Fruit fly (Drosophila melanogaster) whole organism, embryonic: ENCODE measurements around the gene nSMase.

Experiments used
- Atf3 ChIP-seq: fragments of 200-800 bp; sonication (Bioruptor generic); optimal IDR thresholded peaks from 3 replicates; lab custom pipeline; 2016; ENCODE audit warnings: missing biosample characterization, missing genetic modification characterization
- Bgb ChIP-seq: fragments of 200-800 bp; sonication (Bioruptor generic); IDR thresholded peaks from 2 replicates; pipeline ENCODE4 v1.3.6; 2022; ENCODE audit warnings: missing biosample characterization, missing genetic modification characterization; ENCODE audit not compliant: partially characterized antibody
- CG11456 ChIP-seq: fragments of 200-800 bp; sonication (Bioruptor generic); IDR thresholded peaks from 3 replicates; pipeline ENCODE4 v1.3.6; 2022; ENCODE audit warnings: missing biosample characterization, missing genetic modification characterization
- CG12299 ChIP-seq: fragments of 200-800 bp; sonication (Bioruptor generic); optimal IDR thresholded peaks from 2 replicates; lab custom pipeline; 2018; ENCODE audit warnings: missing biosample characterization, mild to moderate bottlenecking, missing genetic modification characterization
- CG12744 ChIP-seq: fragments of 200-800 bp; sonication (Bioruptor generic); optimal IDR thresholded peaks from 2 replicates; lab custom pipeline; 2016; ENCODE audit warnings: missing biosample characterization, missing genetic modification characterization
- CG13123 ChIP-seq: fragments of 200-800 bp; sonication (Bioruptor generic); optimal IDR thresholded peaks from 2 replicates; lab custom pipeline; 2016; ENCODE audit warnings: missing biosample characterization, missing genetic modification characterization
- CG14441 ChIP-seq: fragments of 200-800 bp; sonication (Bioruptor generic); IDR thresholded peaks from 2 replicates; pipeline ENCODE4 v1.3.6; 2022; ENCODE audit warnings: missing biosample characterization, missing genetic modification characterization
- CG16813 ChIP-seq: fragments of 200-800 bp; sonication (Bioruptor generic); IDR thresholded peaks from 3 replicates; pipeline ENCODE4 v1.3.6; 2022; ENCODE audit warnings: missing biosample characterization, missing genetic modification characterization; ENCODE audit not compliant: partially characterized antibody
- CG1792 ChIP-seq: fragments of 200-800 bp; sonication (Bioruptor generic); optimal IDR thresholded peaks from 2 replicates; lab custom pipeline; 2016; ENCODE audit warnings: missing biosample characterization, missing genetic modification characterization
- CG18262 ChIP-seq: fragments of 200-800 bp; optimal IDR thresholded peaks from 3 replicates; lab custom pipeline; 2019; ENCODE audit warnings: missing biosample characterization, mild to moderate bottlenecking, missing genetic modification characterization, moderate library complexity
- CG3281 ChIP-seq: fragments of 200-800 bp; sonication (Bioruptor generic); optimal IDR thresholded peaks from 3 replicates; lab custom pipeline; 2017; ENCODE audit warnings: missing biosample characterization, mild to moderate bottlenecking, missing genetic modification characterization
- CG34224 ChIP-seq: fragments of 200-800 bp; sonication (Bioruptor generic); IDR thresholded peaks from 3 replicates; pipeline ENCODE4 v1.3.6; 2022; ENCODE audit warnings: missing biosample characterization, missing genetic modification characterization; ENCODE audit not compliant: partially characterized antibody
- CG42726 ChIP-seq: fragments of 200-800 bp; sonication (Bioruptor generic); IDR thresholded peaks from 2 replicates; pipeline ENCODE4 v1.3.6; 2022; ENCODE audit warnings: missing biosample characterization, missing genetic modification characterization; ENCODE audit not compliant: partially characterized antibody
- CG4404 ChIP-seq: fragments of 200-800 bp; sonication (Bioruptor generic); IDR thresholded peaks from 2 replicates; pipeline ENCODE4 v1.3.6; 2022; ENCODE audit warnings: missing biosample characterization, missing genetic modification characterization
- CG4424 ChIP-seq: fragments of 200-800 bp; sonication (Bioruptor generic); optimal IDR thresholded peaks from 3 replicates; lab custom pipeline; 2016; ENCODE audit warnings: missing biosample characterization, missing genetic modification characterization
- CG4707 ChIP-seq: fragments of 200-800 bp; sonication (Bioruptor generic); optimal IDR thresholded peaks from 2 replicates; lab custom pipeline; 2018; ENCODE audit warnings: missing biosample characterization, mild to moderate bottlenecking, missing genetic modification characterization, moderate library complexity
- CG5953 ChIP-seq: fragments of 200-800 bp; sonication (Bioruptor generic); IDR thresholded peaks from 2 replicates; pipeline ENCODE4 v1.3.6; 2022; ENCODE audit warnings: missing biosample characterization, missing genetic modification characterization
- CG6791 ChIP-seq: fragments of 200-800 bp; sonication (Bioruptor generic); IDR thresholded peaks from 3 replicates; pipeline ENCODE4 v1.3.6; 2022; ENCODE audit warnings: missing biosample characterization, missing genetic modification characterization; ENCODE audit not compliant: partially characterized antibody
- CG8388 ChIP-seq: fragments of 200-800 bp; sonication (Bioruptor generic); optimal IDR thresholded peaks from 2 replicates; lab custom pipeline; 2019; ENCODE audit warnings: missing biosample characterization, mild to moderate bottlenecking, missing genetic modification characterization, moderate library complexity
- CG8765 ChIP-seq: fragments of 200-800 bp; sonication (Bioruptor generic); IDR thresholded peaks from 2 replicates; pipeline ENCODE4 v1.3.6; 2022; ENCODE audit warnings: missing biosample characterization, missing genetic modification characterization
- CG8924 ChIP-seq: fragments of 200-800 bp; optimal IDR thresholded peaks from 3 replicates; lab custom pipeline; 2019; ENCODE audit warnings: missing biosample characterization, mild to moderate bottlenecking, missing genetic modification characterization, moderate library complexity
- Dip2 ChIP-seq: fragments of 200-800 bp; sonication (Bioruptor generic); IDR thresholded peaks from 2 replicates; pipeline ENCODE4 v1.3.6; 2022; ENCODE audit warnings: missing biosample characterization, missing genetic modification characterization
- E2f1 ChIP-seq: fragments of 200-800 bp; sonication (Bioruptor generic); IDR thresholded peaks from 2 replicates; pipeline ENCODE4 v1.3.6; 2022; ENCODE audit warnings: missing biosample characterization, missing genetic modification characterization
- Ets65A ChIP-seq: fragments of 200-800 bp; sonication (Bioruptor generic); peaks from one replicate; lab custom pipeline; 2016; ENCODE audit warnings: missing biosample characterization, missing genetic modification characterization
- Jarid2 ChIP-seq: fragments of 200-800 bp; sonication (Bioruptor generic); optimal IDR thresholded peaks from 3 replicates; lab custom pipeline; 2017; ENCODE audit warnings: mild to moderate bottlenecking, missing biosample characterization, missing genetic modification reagents, missing genetic modification characterization
- Mrtf ChIP-seq: fragments of 200-800 bp; sonication (Bioruptor generic); IDR thresholded peaks from 3 replicates; pipeline ENCODE4 v1.3.6; 2022; ENCODE audit warnings: missing biosample characterization, missing genetic modification characterization
- Sry-δ ChIP-seq: fragments of 200-800 bp; sonication (Bioruptor generic); optimal IDR thresholded peaks from 2 replicates; lab custom pipeline; 2016; ENCODE audit warnings: missing biosample characterization, missing genetic modification characterization
- Stat92E ChIP-seq, 3 experiments: fragments of >200 bp in 2 of 3; fragments of 200-800 bp in 1 of 3; sonication (Bioruptor generic) in 1 of 3; optimal IDR thresholded peaks; 2 replicates each; lab custom pipeline; 2017 to 2019; ENCODE audit warnings: missing biosample characterization in 3 of 3, missing genetic modification characterization in 3 of 3, mild to moderate bottlenecking in 1 of 3, moderate library complexity in 1 of 3
- amos ChIP-seq: fragments of 200-800 bp; sonication (Bioruptor generic); IDR thresholded peaks from 2 replicates; pipeline ENCODE4 v1.3.6; 2022; ENCODE audit warnings: missing biosample characterization, missing genetic modification characterization; ENCODE audit not compliant: partially characterized antibody
- bigmax ChIP-seq: fragments of 200-800 bp; sonication (Bioruptor generic); optimal IDR thresholded peaks from 2 replicates; lab custom pipeline; 2018; ENCODE audit warnings: missing biosample characterization, mild to moderate bottlenecking, missing genetic modification characterization
- chinmo ChIP-seq: fragments of 200-800 bp; sonication (Bioruptor generic); IDR thresholded peaks from 4 replicates; pipeline ENCODE4 v1.3.6; 2022; ENCODE audit warnings: missing biosample characterization, missing genetic modification characterization; ENCODE audit not compliant: partially characterized antibody
- chn ChIP-seq: fragments of 200-800 bp; sonication (Bioruptor generic); optimal IDR thresholded peaks from 2 replicates; lab custom pipeline; 2016; ENCODE audit warnings: missing biosample characterization, missing genetic modification characterization
- dmrt11E ChIP-seq: fragments of 200-800 bp; sonication (Bioruptor generic); optimal IDR thresholded peaks from 3 replicates; lab custom pipeline; 2018; ENCODE audit warnings: missing biosample characterization, mild to moderate bottlenecking, missing genetic modification characterization, moderate library complexity
- fd64A ChIP-seq: fragments of 200-800 bp; sonication (Bioruptor generic); optimal IDR thresholded peaks from 3 replicates; lab custom pipeline; 2018; ENCODE audit warnings: missing biosample characterization, mild to moderate bottlenecking, missing genetic modification characterization
- gcm2 ChIP-seq: fragments of 200-800 bp; sonication (Bioruptor generic); optimal IDR thresholded peaks from 2 replicates; lab custom pipeline; 2016; ENCODE audit warnings: missing biosample characterization, missing genetic modification characterization
- hkb ChIP-seq, 2 experiments: fragments of 200-800 bp in 1 of 2; fragments of >200 bp in 1 of 2; sonication (Bioruptor generic) in 1 of 2; IDR thresholded peaks in 1 of 2; optimal IDR thresholded peaks in 1 of 2; 2 replicates each; pipeline versions ENCODE4 v1.3.6 to Lab custom; 2017 to 2022; ENCODE audit warnings: missing biosample characterization in 1 of 2, missing genetic modification characterization in 1 of 2
- jumu ChIP-seq: fragments of 200-800 bp; sonication (Bioruptor generic); optimal IDR thresholded peaks from 3 replicates; lab custom pipeline; 2016; ENCODE audit warnings: missing biosample characterization, missing genetic modification characterization
- mld ChIP-seq: fragments of 200-800 bp; sonication (Bioruptor generic); IDR thresholded peaks from 3 replicates; pipeline ENCODE4 v1.3.6; 2022; ENCODE audit warnings: missing biosample characterization, missing genetic modification characterization; ENCODE audit not compliant: partially characterized antibody
- pnt ChIP-seq: fragments of 200-800 bp; sonication (Bioruptor generic); optimal IDR thresholded peaks from 3 replicates; lab custom pipeline; 2016; ENCODE audit warnings: missing biosample characterization, missing genetic modification characterization
- pzg ChIP-seq: fragments of 200-800 bp; sonication (Bioruptor generic); optimal IDR thresholded peaks from 3 replicates; lab custom pipeline; 2018; ENCODE audit warnings: missing biosample characterization, mild to moderate bottlenecking, missing genetic modification characterization, moderate library complexity
- sna ChIP-seq: fragments of 200-800 bp; sonication (Bioruptor generic); IDR thresholded peaks from 2 replicates; pipeline ENCODE4 v1.3.6; 2022; ENCODE audit warnings: missing biosample characterization, missing genetic modification characterization; ENCODE audit not compliant: partially characterized antibody
- tio ChIP-seq: fragments of 200-800 bp; sonication (Bioruptor generic); optimal IDR thresholded peaks from 2 replicates; lab custom pipeline; 2017; ENCODE audit warnings: missing biosample characterization, missing genetic modification characterization, inconsistent platforms
- tna ChIP-seq: fragments of 200-800 bp; sonication (Bioruptor generic); IDR thresholded peaks from 2 replicates; pipeline ENCODE4 v1.3.6; 2022; ENCODE audit warnings: missing biosample characterization, missing genetic modification characterization; ENCODE audit not compliant: partially characterized antibody
- trem ChIP-seq: fragments of 200-800 bp; optimal IDR thresholded peaks from 3 replicates; lab custom pipeline; 2019; ENCODE audit warnings: missing biosample characterization, mild to moderate bottlenecking, missing genetic modification characterization, moderate library complexity

nSMase gene

dm6 chr3L:3192333-3192894 is 26.5 kb upstream of the nSMase start, which contains the start of gene CG14965 (continued):
- TF ChIP-seq CG42726 (GFP tag; lab: Robert Waterston, UW) (peak; percentile 27; the same call in 1 of the 2 replicates), gcm2 (GFP tag; lab: Kevin White, UChicago) (no peak), CG16813 (peak; percentile 90), CG13123 (GFP tag; lab: Kevin White, UChicago) (no peak), CG5953 (GFP tag; lab: Robert Waterston, UW) (no peak), CG4707 (no peak), CG4424 (GFP tag; lab: Kevin White, UChicago) (no peak), chn (GFP tag; lab: Kevin White, UChicago) (no peak), hkb (optimal IDR thresholded peaks at IDR 0.05; lab: Kevin White, UChicago) (peak; percentile 34), hkb (GFP tag; IDR thresholded peaks at IDR 0.05; lab: Robert Waterston, UW) (no peak), pnt (no peak), Dip2 (GFP tag; lab: Robert Waterston, UW) (no peak), CG12744 (GFP tag; lab: Kevin White, UChicago) (no peak), bigmax (no peak), CG6791 (GFP tag; lab: Robert Waterston, UW) (peak; percentile 86), fd64A (GFP tag; lab: Kevin White, UChicago) (no peak), Bgb (GFP tag; lab: Robert Waterston, UW) (peak; percentile 89), CG1792 (GFP tag; lab: Kevin White, UChicago) (no peak), CG8924 (tag; lab: Kevin White, UChicago) (no peak), pzg (GFP tag; lab: Kevin White, UChicago) (peak; percentile 64), dmrt11E (no peak), tio (GFP tag; lab: Kevin White, UChicago) (no peak), CG18262 (tag; lab: Kevin White, UChicago) (no peak), tna (peak; percentile 78), CG8388 (no peak), CG34224 (GFP tag; lab: Robert Waterston, UW) (peak; percentile 84), amos (GFP tag; lab: Robert Waterston, UW) (peak; percentile 87), Jarid2 (no peak), CG12299 (tag; lab: Kevin White, UChicago) (no peak), CG8765 (GFP tag; lab: Robert Waterston, UW) (no peak), CG14441 (GFP tag; lab: Robert Waterston, UW) (peak; percentile 36; the same call in 1 of the 2 replicates), Atf3 (GFP tag; lab: Kevin White, UChicago) (no peak), chinmo (no peak; the same call in 3 of the 4 replicates), mld (peak; percentile 75; the same call in 2 of the 3 replicates), trem (no peak), E2f1 (no peak), sna (GFP tag; lab: Robert Waterston, UW) (peak; percentile 95), Ets65A (GFP tag; lab: Kevin White, UChicago) (peak; percentile 73), Mrtf (GFP tag; lab: Robert Waterston, UW) (no peak), Sry-δ (GFP tag; lab: Kevin White, UChicago) (peak; percentile 95), CG4404 (GFP tag; lab: Robert Waterston, UW) (no peak), jumu (GFP tag; lab: Kevin White, UChicago) (no peak), CG11456 (GFP tag; lab: Robert Waterston, UW) (no peak), CG3281 (GFP tag; lab: Kevin White, UChicago) (no peak), Stat92E (GFP tag; optimal IDR thresholded peaks at IDR 0.05; lab: Kevin White, UChicago) (no peak)
- TF ChIP-seq, all 482 proteins: peak for 49
